Worm (Caenorhabditis elegans): ENCODE data around the gene C04G6.2.

ce11 chrII:5103189-5103588 lies 10.2 kb downstream of the C04G6.2 start:
- TF ChIP-seq snpc-4 (GFP tag; optimal IDR thresholded peaks at IDR 0.05) (no peak), snpc-4 (tag; optimal IDR thresholded peaks at IDR 0.05) (no peak), nfyb-1 (GFP tag; IDR thresholded peaks at IDR 0.05) (no peak), bed-2 (GFP tag; IDR thresholded peaks at IDR 0.05) (no peak), ama-1 (optimal IDR thresholded peaks at IDR 0.05) (no peak), ama-1 (GFP tag; optimal IDR thresholded peaks at IDR 0.05) (no peak), madf-8 (GFP tag; conservative IDR thresholded peaks at IDR 0.05) (no peak), madf-10 (tag; optimal IDR thresholded peaks at IDR 0.05) (no peak), mes-4 (tag; optimal IDR thresholded peaks at IDR 0.05) (no peak), snpc-3.4 (tag; optimal IDR thresholded peaks at IDR 0.05) (no peak), F52B5.7 (tag; optimal IDR thresholded peaks at IDR 0.05) (no peak), chd-7 (tag; optimal IDR thresholded peaks at IDR 0.05) (no peak), F39B2.1 (GFP tag; IDR thresholded peaks at IDR 0.05) (no peak), pha-4 (tag; optimal IDR thresholded peaks at IDR 0.05) (no peak)

All from whole organism, young adult.